Worm (Caenorhabditis elegans) whole organism, late embryonic: ENCODE data around the gene nas-23.

Source experiments
- C38D4.7 ChIP-seq: fragments of 200-800 bp; sonication (Bioruptor generic); optimal IDR thresholded peaks from 2 replicates; lab custom pipeline; 2018; ENCODE audit warnings: mild to moderate bottlenecking, missing genetic modification characterization, moderate library complexity, missing compliant biosample characterization
- ceh-31 ChIP-seq: sonication (generic microtip); optimal IDR thresholded peaks from 2 replicates; lab custom pipeline; 2016; ENCODE audit warnings: missing genetic modification characterization, missing compliant biosample characterization
- fkh-10 ChIP-seq: fragments of 150-350 bp; optimal IDR thresholded peaks from 2 replicates; lab custom pipeline; 2014; ENCODE audit warnings: missing biosample characterization, missing genetic modification reagents, missing genetic modification characterization
- nhr-11 ChIP-seq: fragments of 150-350 bp; optimal IDR thresholded peaks from 2 replicates; lab custom pipeline; 2014; ENCODE audit warnings: missing biosample characterization, missing genetic modification characterization
- odd-2 ChIP-seq: sonication (generic microtip); optimal IDR thresholded peaks from 2 replicates; lab custom pipeline; 2017; ENCODE audit warnings: antibody characterized with exemption, mild to moderate bottlenecking, missing genetic modification characterization, missing compliant biosample characterization
- pqm-1 ChIP-seq: sonication (generic microtip); optimal IDR thresholded peaks from 2 replicates; lab custom pipeline; 2016; ENCODE audit warnings: missing genetic modification characterization, missing compliant biosample characterization
- pros-1 ChIP-seq: fragments of 150-350 bp; optimal IDR thresholded peaks from 2 replicates; lab custom pipeline; 2014; ENCODE audit warnings: missing biosample characterization, missing genetic modification reagents, missing genetic modification characterization
- sox-4 ChIP-seq: sonication (generic microtip); optimal IDR thresholded peaks from 2 replicates; lab custom pipeline; 2017; ENCODE audit warnings: mild to moderate bottlenecking, missing genetic modification characterization, inconsistent platforms, missing compliant biosample characterization

DNA sequence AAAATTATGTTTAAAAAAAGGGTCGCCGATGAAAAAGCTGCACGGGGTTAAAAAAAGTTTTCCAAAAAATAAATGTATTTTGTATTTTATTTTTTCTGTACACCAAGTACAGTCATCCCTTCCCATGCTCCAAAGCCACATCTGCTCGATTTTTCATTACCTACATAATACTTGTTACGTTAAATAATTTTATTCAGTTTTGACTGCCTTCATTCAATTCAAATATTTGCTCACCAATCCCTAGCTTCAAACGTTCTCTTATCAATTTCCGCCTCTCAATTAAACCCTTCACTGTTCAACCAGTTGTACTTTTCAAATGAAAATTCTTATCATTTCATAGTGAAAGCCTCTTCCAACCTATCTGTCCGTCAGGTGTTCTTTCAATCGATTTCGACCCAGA lies 656 bp upstream of the nas-23 start, which contains the start of gene R10H1.1:
- TF ChIP-seq fkh-10 (GFP tag; lab: Kevin White, UChicago) (no peak), pqm-1 (tag; lab: Kevin White, UChicago) (no peak), pros-1 (no peak), C38D4.7 (GFP tag; lab: Kevin White, UChicago) (no peak), ceh-31 (tag; lab: Kevin White, UChicago) (no peak), nhr-11 (no peak), odd-2 (tag; lab: Kevin White, UChicago) (no peak), sox-4 (tag; lab: Kevin White, UChicago) (no peak)
